Worm (Caenorhabditis elegans): ENCODE results near the gene Y45F10B.9.

DNA sequence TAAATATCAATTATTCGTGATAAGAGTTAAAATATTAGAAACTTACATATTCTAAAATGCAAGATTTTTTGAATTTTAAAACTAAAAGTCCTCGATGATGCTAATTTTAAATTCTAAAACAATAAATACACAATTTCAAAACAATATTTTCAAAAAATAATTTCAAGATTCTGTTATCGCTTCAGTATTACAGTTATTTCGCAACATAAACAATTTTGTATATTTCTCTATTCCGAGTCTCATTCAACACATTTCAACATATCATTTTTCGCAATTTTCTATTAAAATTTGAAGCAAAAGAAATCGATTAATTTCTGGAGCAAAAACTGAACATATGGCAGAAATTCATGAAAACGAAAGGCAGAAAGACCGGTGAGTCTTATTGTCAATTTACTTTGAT is 35.5 kb upstream of the Y45F10B.9 start, which contains the start of gene fbxa-98:
- TF ChIP-seq ztf-29 (GFP tag; IDR thresholded peaks at IDR 0.05) (no peak), klf-2 (GFP tag; conservative IDR thresholded peaks at IDR 0.05) (no peak), flt-1 (GFP tag; IDR thresholded peaks at IDR 0.05) (no peak), ztf-23 (GFP tag; IDR thresholded peaks at IDR 0.05) (no peak), cog-1 (tag; optimal IDR thresholded peaks at IDR 0.05) (no peak), med-1 (GFP tag; optimal IDR thresholded peaks at IDR 0.05; ENCODE audit: insufficient read depth) (no peak)

Measured in whole organism, midembryonic.